Fruit fly (Drosophila melanogaster): ENCODE data around the gene onecut.

onecut gene

DNA sequence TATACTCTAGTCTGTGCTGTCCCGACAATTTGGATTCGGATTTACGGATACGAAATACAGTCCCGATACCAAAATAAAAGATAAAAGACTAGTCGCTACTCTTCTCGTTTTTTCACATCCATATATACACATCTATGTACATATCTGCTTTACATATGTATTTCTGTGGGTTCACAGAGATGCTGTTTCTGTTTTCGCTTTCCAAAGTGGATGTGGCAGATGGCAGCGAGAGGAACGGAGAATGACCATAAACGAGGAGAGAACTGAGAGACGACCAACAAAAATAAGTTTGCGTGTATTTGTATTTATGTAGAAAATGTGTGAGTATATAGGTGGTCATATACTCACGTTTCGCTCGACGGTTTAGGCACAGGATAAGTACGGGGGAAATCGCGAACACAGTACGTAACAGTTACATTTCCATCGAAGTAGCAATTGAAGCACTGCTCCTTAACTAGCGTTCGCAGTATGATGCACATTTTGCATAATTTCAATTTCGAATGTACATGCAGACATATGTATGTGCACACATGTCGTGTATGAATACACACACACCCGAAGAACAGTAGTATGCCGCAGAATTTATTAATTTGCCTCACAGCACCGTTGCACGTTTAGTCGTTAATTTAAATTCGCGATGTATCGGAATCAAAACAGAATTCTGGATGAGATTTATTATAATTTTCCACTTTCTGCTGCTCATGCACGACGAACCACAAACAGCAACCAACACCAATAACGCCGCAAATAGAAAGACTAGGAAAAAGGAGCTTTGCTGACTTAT is 50.2 kb downstream of the onecut start, which contains the start of gene Tdg:
Gene Tdg (minus strand): TSS at position 760 of the 784 bp plus-strand sequence.
- TF ChIP-seq CG13894 (tag; optimal IDR thresholded peaks at IDR 0.05) (peak; percentile 83), CG17359 (tag; optimal IDR thresholded peaks at IDR 0.05) (no peak), Trl (optimal IDR thresholded peaks at IDR 0.05) (peak; percentile 81 to 92), Trl (GFP tag; optimal IDR thresholded peaks at IDR 0.05) (no peak), Xrp1 (GFP tag; IDR thresholded peaks at IDR 0.05) (no peak), PHDP (tag; optimal IDR thresholded peaks at IDR 0.05) (no peak), mam (GFP tag; optimal IDR thresholded peaks at IDR 0.05) (no peak), croc (GFP tag; conservative IDR thresholded peaks at IDR 0.05) (no peak), lab (GFP tag; optimal IDR thresholded peaks at IDR 0.05) (no peak), CG2199 (GFP tag; IDR thresholded peaks at IDR 0.05) (peak; percentile 62; the same call in 1 of the 3 replicates), Lim3 (GFP tag; IDR thresholded peaks at IDR 0.05) (no peak), Med (GFP tag) (peak; percentile 57), CG17385 (GFP tag; optimal IDR thresholded peaks at IDR 0.05) (peak; percentile 10), CG8924 (tag; optimal IDR thresholded peaks at IDR 0.05) (no peak), row (GFP tag; IDR thresholded peaks at IDR 0.05) (peak; percentile 51; the same call in 2 of the 3 replicates), CG7786 (GFP tag; optimal IDR thresholded peaks at IDR 0.05) (no peak), CG10959 (GFP tag; IDR thresholded peaks at IDR 0.05) (no peak), CG11560 (tag; IDR thresholded peaks at IDR 0.05) (no peak), lbe (GFP tag; optimal IDR thresholded peaks at IDR 0.05) (peak; percentile 22), CG17612 (GFP tag; IDR thresholded peaks at IDR 0.05) (no peak), CG18011 (GFP tag; optimal IDR thresholded peaks at IDR 0.05) (no peak), bowl (GFP tag; IDR thresholded peaks at IDR 0.05) (no peak), vnd (GFP tag; IDR thresholded peaks at IDR 0.05; ENCODE audit: partially characterized antibody) (no peak), CG33557 (GFP tag; optimal IDR thresholded peaks at IDR 0.05) (no peak), twi (tag; optimal IDR thresholded peaks at IDR 0.05) (peak; percentile 60), z (GFP tag; IDR thresholded peaks at IDR 0.05) (no peak), NK7.1 (GFP tag; optimal IDR thresholded peaks at IDR 0.05) (no peak), CG12769 (tag; optimal IDR thresholded peaks at IDR 0.05) (peak; percentile 45), Asciz (GFP tag; optimal IDR thresholded peaks at IDR 0.05) (no peak), unc-4 (GFP tag; IDR thresholded peaks at IDR 0.05; ENCODE audit: partially characterized antibody) (no peak), nerfin-1 (tag; optimal IDR thresholded peaks at IDR 0.05) (peak; percentile 1), bbx (GFP tag; IDR thresholded peaks at IDR 0.05; ENCODE audit: partially characterized antibody) (0 out of 2 replicates have a peak, but pooled peaks have one; percentile 7), D19A (tag; optimal IDR thresholded peaks at IDR 0.05) (peak; percentile 77), CG12155 (GFP tag; optimal IDR thresholded peaks at IDR 0.05) (no peak), sens-2 (GFP tag; IDR thresholded peaks at IDR 0.05) (no peak), Hand (GFP tag; optimal IDR thresholded peaks at IDR 0.05) (peak; percentile 8), cad (GFP tag; optimal IDR thresholded peaks at IDR 0.05) (no peak), Nf-YC (tag; optimal IDR thresholded peaks at IDR 0.05) (peak; percentile 1), YL-1 (GFP tag; optimal IDR thresholded peaks at IDR 0.05) (peak; percentile 35), D19B (GFP tag; optimal IDR thresholded peaks at IDR 0.05) (peak; percentile 27), eve (GFP tag; optimal IDR thresholded peaks at IDR 0.05) (peak in 1 of 2 experiments; percentile 83), gem (tag; optimal IDR thresholded peaks at IDR 0.05) (no peak), Sin3A (optimal IDR thresholded peaks at IDR 0.05) (no peak), sens (GFP tag) (peak; percentile 82), pfk (GFP tag; optimal IDR thresholded peaks at IDR 0.05) (peak; percentile 47), CG10209 (GFP tag; optimal IDR thresholded peaks at IDR 0.05) (no peak), CG34224 (GFP tag; IDR thresholded peaks at IDR 0.05; ENCODE audit: partially characterized antibody) (peak; percentile 48; the same call in 1 of the 3 replicates), CG9817 (tag; optimal IDR thresholded peaks at IDR 0.05) (no peak), ap (GFP tag; IDR thresholded peaks at IDR 0.05) (no peak), pho (GFP tag; optimal IDR thresholded peaks at IDR 0.05) (peak; percentile 8)

All from whole organism, embryonic.